Worm (Caenorhabditis elegans): ENCODE data around the gene C33H5.2.

DNA sequence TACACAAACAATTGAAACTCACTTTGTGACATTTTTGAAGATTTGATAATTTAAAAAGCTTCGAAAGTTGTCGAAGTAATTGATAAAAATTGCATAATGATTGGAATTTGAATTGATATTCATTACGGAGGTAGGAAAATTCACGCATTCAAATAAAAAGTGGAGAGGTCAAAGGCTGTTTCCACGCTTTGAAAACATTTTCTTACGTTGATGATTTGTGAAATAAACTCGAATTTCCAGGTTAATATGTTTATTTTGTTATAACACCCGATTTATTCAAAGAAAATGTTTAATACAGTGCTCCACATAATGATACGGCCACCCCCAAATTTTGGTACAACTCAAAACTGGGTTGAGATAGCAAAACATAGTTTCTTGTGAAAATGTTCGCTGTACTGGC is 1.6 kb upstream of the C33H5.2 start, which contains the start of gene C33H5.16:
- TF ChIP-seq ama-1 (optimal IDR thresholded peaks at IDR 0.05) (no peak), aly-1 (tag; optimal IDR thresholded peaks at IDR 0.05) (no peak)

All from whole organism, early embryonic.